Fruit fly (Drosophila melanogaster) whole organism, prepupa: Measurements from ENCODE around the gene scpr-C.

Experiments
- Blimp-1 ChIP-seq: fragments of 200-800 bp; sonication (Bioruptor generic); optimal IDR thresholded peaks from 3 replicates; lab custom pipeline; 2017; ENCODE audit warnings: missing biosample characterization, missing genetic modification characterization, mild to moderate bottlenecking, moderate library complexity, missing genetic modification reagents
- CG11902 ChIP-seq: fragments of 200-800 bp; sonication (Bioruptor generic); optimal IDR thresholded peaks from 3 replicates; lab custom pipeline; 2016; ENCODE audit warnings: missing biosample characterization, missing genetic modification characterization
- CG16779 ChIP-seq: fragments of 200-800 bp; sonication (Bioruptor generic); optimal IDR thresholded peaks from 3 replicates; lab custom pipeline; 2017; ENCODE audit warnings: missing biosample characterization, mild to moderate bottlenecking, missing genetic modification characterization
- CG6276 ChIP-seq: fragments of 200-800 bp; sonication (Bioruptor generic); optimal IDR thresholded peaks from 2 replicates; lab custom pipeline; 2017; ENCODE audit warnings: missing biosample characterization, mild to moderate bottlenecking, missing genetic modification characterization
- CG9139 ChIP-seq: fragments of 200-800 bp; sonication (Bioruptor generic); optimal IDR thresholded peaks from 3 replicates; lab custom pipeline; 2017; ENCODE audit warnings: missing biosample characterization, mild to moderate bottlenecking, missing genetic modification characterization
- Lpt ChIP-seq: fragments of 200-800 bp; sonication (Bioruptor generic); optimal IDR thresholded peaks from 3 replicates; lab custom pipeline; 2016; ENCODE audit warnings: missing biosample characterization, missing genetic modification characterization
- dsx ChIP-seq: fragments of 200-800 bp; optimal IDR thresholded peaks from 3 replicates; lab custom pipeline; 2019; ENCODE audit warnings: missing biosample characterization, mild to moderate bottlenecking, missing genetic modification characterization, moderate library complexity; ENCODE audit not compliant: poor library complexity, severe bottlenecking
- fd59A ChIP-seq: fragments of 200-800 bp; sonication (Bioruptor generic); optimal IDR thresholded peaks from 2 replicates; lab custom pipeline; 2017; ENCODE audit warnings: missing biosample characterization, mild to moderate bottlenecking, missing genetic modification characterization, missing genetic modification reagents

DNA sequence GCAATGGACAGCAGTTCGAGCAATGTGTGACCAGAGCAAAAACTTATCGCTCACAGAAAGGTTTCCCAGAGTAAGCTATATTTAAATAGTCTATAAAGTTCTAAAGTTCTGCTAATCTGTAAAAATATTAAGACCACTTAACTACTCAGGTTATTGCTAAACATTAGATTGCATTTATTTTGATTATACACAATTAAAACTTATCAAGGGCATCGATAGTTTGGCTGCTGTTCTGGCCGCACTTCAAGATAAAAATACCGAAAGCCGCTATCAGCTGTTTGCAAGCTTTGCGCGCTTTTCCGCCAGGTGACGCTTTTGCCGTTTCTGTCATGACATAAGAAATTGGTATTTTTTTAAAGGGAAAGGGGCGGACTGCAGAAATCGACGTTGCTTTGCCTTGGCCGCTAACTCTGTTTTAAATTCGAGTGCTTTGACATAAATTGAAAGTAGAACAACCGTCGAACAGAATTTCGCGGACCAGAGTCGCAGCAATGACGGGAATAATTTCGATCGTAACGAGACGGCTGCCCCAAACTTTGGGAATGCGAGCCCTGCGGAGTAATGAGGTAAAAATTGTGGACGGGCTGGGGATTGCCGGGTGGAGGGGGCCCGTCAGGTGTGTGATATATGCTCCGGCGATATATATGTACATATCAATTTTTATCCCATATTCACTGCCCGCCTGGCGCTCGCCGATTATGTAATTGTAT is 18.8 kb downstream of the scpr-C start, which contains the start of the genes CG17734 and CG5214:
- TF ChIP-seq CG11902 (GFP tag; lab: Kevin White, UChicago) (no peak), CG6276 (no peak), dsx (GFP tag; lab: Kevin White, UChicago) (no peak), CG16779 (tag; lab: Kevin White, UChicago) (no peak), CG9139 (GFP tag; lab: Kevin White, UChicago) (no peak), fd59A (GFP tag; lab: Kevin White, UChicago) (no peak), Lpt (GFP tag; lab: Kevin White, UChicago) (no peak), Blimp-1 (GFP tag; lab: Kevin White, UChicago) (no peak)
